Worm (Caenorhabditis elegans) whole organism, late embryonic: ENCODE data around the gene snx-14.

Source experiments
- F13H6.1 ChIP-seq: sonication (generic microtip); optimal IDR thresholded peaks from 2 replicates; lab custom pipeline; 2016; ENCODE audit warnings: missing genetic modification characterization, missing compliant biosample characterization
- K02D7.2 ChIP-seq: sonication (generic microtip); optimal IDR thresholded peaks from 2 replicates; lab custom pipeline; 2017; ENCODE audit warnings: mild to moderate bottlenecking, missing genetic modification characterization, missing compliant biosample characterization
- K09A11.1 ChIP-seq: sonication (generic microtip); optimal IDR thresholded peaks from 2 replicates; lab custom pipeline; 2017; ENCODE audit warnings: antibody characterized with exemption, mild to moderate bottlenecking, missing genetic modification characterization, missing compliant biosample characterization; ENCODE audit not compliant: insufficient read depth
- ama-1 ChIP-seq: fragments of 150-350 bp; optimal IDR thresholded peaks from 2 replicates; lab custom pipeline; 2014
- ceh-19 ChIP-seq: fragments of 200-800 bp; sonication (Bioruptor generic); optimal IDR thresholded peaks from 2 replicates; lab custom pipeline; 2018; ENCODE audit warnings: mild to moderate bottlenecking, missing genetic modification characterization, missing compliant biosample characterization
- ceh-31 ChIP-seq: sonication (generic microtip); optimal IDR thresholded peaks from 2 replicates; lab custom pipeline; 2016; ENCODE audit warnings: missing genetic modification characterization, missing compliant biosample characterization
- ceh-9 ChIP-seq: sonication (generic microtip); optimal IDR thresholded peaks from 2 replicates; lab custom pipeline; 2016; ENCODE audit warnings: mild to moderate bottlenecking, missing genetic modification characterization, inconsistent platforms, missing compliant biosample characterization
- elt-2 ChIP-seq: sonication (generic microtip); optimal IDR thresholded peaks from 2 replicates; lab custom pipeline; 2016; ENCODE audit warnings: missing genetic modification reagents, missing genetic modification characterization, missing compliant biosample characterization
- elt-4 ChIP-seq: sonication (generic microtip); optimal IDR thresholded peaks from 2 replicates; lab custom pipeline; 2016; ENCODE audit warnings: missing genetic modification characterization, missing compliant biosample characterization
- ets-4 ChIP-seq: sonication (generic microtip); optimal IDR thresholded peaks from 2 replicates; lab custom pipeline; 2016; ENCODE audit warnings: missing genetic modification characterization, missing compliant biosample characterization
- fax-1 ChIP-seq: sonication (generic microtip); optimal IDR thresholded peaks from 2 replicates; lab custom pipeline; 2016; ENCODE audit warnings: missing genotype, missing genetic modification characterization, missing compliant biosample characterization
- fkh-10 ChIP-seq: fragments of 150-350 bp; optimal IDR thresholded peaks from 2 replicates; lab custom pipeline; 2014; ENCODE audit warnings: missing biosample characterization, missing genetic modification reagents, missing genetic modification characterization
- fkh-6 ChIP-seq: sonication (generic microtip); optimal IDR thresholded peaks from 2 replicates; lab custom pipeline; 2016; ENCODE audit warnings: missing genetic modification characterization, missing compliant biosample characterization
- hlh-13 ChIP-seq: fragments of 200-800 bp; sonication (Bioruptor generic); optimal IDR thresholded peaks from 2 replicates; lab custom pipeline; 2018; ENCODE audit warnings: mild to moderate bottlenecking, missing genetic modification characterization, missing compliant biosample characterization
- hlh-30 ChIP-seq: sonication (generic microtip); optimal IDR thresholded peaks from 2 replicates; lab custom pipeline; 2017; ENCODE audit warnings: antibody characterized with exemption, missing genetic modification characterization, missing compliant biosample characterization; ENCODE audit not compliant: insufficient read depth
- hlh-8 ChIP-seq: sonication (generic microtip); optimal IDR thresholded peaks from 2 replicates; lab custom pipeline; 2016; ENCODE audit warnings: missing genotype, missing genetic modification characterization, missing compliant biosample characterization
- lin-11 ChIP-seq: fragments of 200-800 bp; sonication (Bioruptor generic); optimal IDR thresholded peaks from 2 replicates; lab custom pipeline; 2018; ENCODE audit warnings: mild to moderate bottlenecking, missing genetic modification characterization, missing compliant biosample characterization
- nhr-11 ChIP-seq: fragments of 150-350 bp; optimal IDR thresholded peaks from 2 replicates; lab custom pipeline; 2014; ENCODE audit warnings: missing biosample characterization, missing genetic modification characterization
- nhr-232 ChIP-seq: sonication (generic microtip); optimal IDR thresholded peaks from 2 replicates; lab custom pipeline; 2016; ENCODE audit warnings: missing genetic modification characterization, missing compliant biosample characterization
- odd-2 ChIP-seq: sonication (generic microtip); optimal IDR thresholded peaks from 2 replicates; lab custom pipeline; 2017; ENCODE audit warnings: antibody characterized with exemption, mild to moderate bottlenecking, missing genetic modification characterization, missing compliant biosample characterization
- pag-3 ChIP-seq: sonication (generic microtip); optimal IDR thresholded peaks from 2 replicates; lab custom pipeline; 2016; ENCODE audit warnings: missing compliant biosample characterization, missing genetic modification characterization, borderline replicate concordance
- pat-9 ChIP-seq: fragments of 200-800 bp; sonication (Bioruptor generic); optimal IDR thresholded peaks from 2 replicates; lab custom pipeline; 2018; ENCODE audit warnings: mild to moderate bottlenecking, missing genetic modification characterization, moderate library complexity, missing compliant biosample characterization
- pax-1 ChIP-seq: fragments of 150-350 bp; optimal IDR thresholded peaks from 2 replicates; lab custom pipeline; 2014; ENCODE audit warnings: missing biosample characterization, missing genetic modification characterization
- pqm-1 ChIP-seq: sonication (generic microtip); optimal IDR thresholded peaks from 2 replicates; lab custom pipeline; 2016; ENCODE audit warnings: missing genetic modification characterization, missing compliant biosample characterization
- pros-1 ChIP-seq: fragments of 150-350 bp; optimal IDR thresholded peaks from 2 replicates; lab custom pipeline; 2014; ENCODE audit warnings: missing biosample characterization, missing genetic modification reagents, missing genetic modification characterization
- sox-2 ChIP-seq: fragments of 200-800 bp; sonication (Bioruptor generic); IDR thresholded peaks from 2 replicates; pipeline ENCODE4 v1.3.6; 2022; ENCODE audit warnings: missing genetic modification reagents, missing genetic modification characterization, missing compliant biosample characterization
- tbx-7 ChIP-seq: sonication (generic microtip); optimal IDR thresholded peaks from 2 replicates; lab custom pipeline; 2016; ENCODE audit warnings: missing genotype, missing genetic modification characterization, missing compliant biosample characterization
- ttx-3 ChIP-seq: sonication (generic microtip); optimal IDR thresholded peaks from 2 replicates; lab custom pipeline; 2016; ENCODE audit warnings: missing genetic modification reagents, missing genetic modification characterization, missing compliant biosample characterization
- unc-3 ChIP-seq, 2 experiments: fragments of 200-800 bp in 1 of 2; sonication (Bioruptor generic) in 1 of 2; sonication (generic microtip) in 1 of 2; conservative IDR thresholded peaks in 1 of 2; optimal IDR thresholded peaks in 1 of 2; 2 replicates each; pipeline versions ENCODE4 v1.3.6 to Lab custom; 2016 to 2022; ENCODE audit warnings: missing compliant biosample characterization in 2 of 2, missing genetic modification characterization in 2 of 2, missing genetic modification reagents in 1 of 2
- zip-5 ChIP-seq: sonication (generic microtip); optimal IDR thresholded peaks from 2 replicates; lab custom pipeline; 2016; ENCODE audit warnings: missing genetic modification characterization, missing compliant biosample characterization
- ztf-16 ChIP-seq: sonication (generic microtip); optimal IDR thresholded peaks from 2 replicates; lab custom pipeline; 2017; ENCODE audit warnings: missing genetic modification characterization, missing compliant biosample characterization

snx-14 gene

DNA sequence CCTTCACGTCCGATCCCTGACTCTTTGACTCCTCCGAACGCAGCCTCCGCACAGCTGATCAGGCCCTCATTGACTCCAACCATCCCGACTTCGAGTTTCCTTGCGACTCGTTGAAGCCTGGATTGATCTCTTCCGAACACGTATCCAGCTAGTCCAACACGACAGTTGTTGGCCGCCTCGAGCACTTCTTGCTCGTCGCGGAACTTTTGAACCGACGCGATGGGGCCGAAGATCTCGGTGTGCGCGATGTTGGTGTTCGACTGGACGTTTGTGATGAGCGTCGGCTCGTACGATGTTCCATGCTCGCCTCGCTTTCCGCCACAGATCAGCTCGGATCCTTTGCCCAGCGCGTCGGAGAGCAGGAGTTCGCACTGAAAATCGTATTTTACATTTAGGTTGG lies 43.5 kb downstream of the snx-14 start:
- TF ChIP-seq elt-2 (tag; lab: Kevin White, UChicago) (no peak), ztf-16 (tag; lab: Kevin White, UChicago) (no peak), ceh-31 (tag; lab: Kevin White, UChicago) (no peak)

DNA sequence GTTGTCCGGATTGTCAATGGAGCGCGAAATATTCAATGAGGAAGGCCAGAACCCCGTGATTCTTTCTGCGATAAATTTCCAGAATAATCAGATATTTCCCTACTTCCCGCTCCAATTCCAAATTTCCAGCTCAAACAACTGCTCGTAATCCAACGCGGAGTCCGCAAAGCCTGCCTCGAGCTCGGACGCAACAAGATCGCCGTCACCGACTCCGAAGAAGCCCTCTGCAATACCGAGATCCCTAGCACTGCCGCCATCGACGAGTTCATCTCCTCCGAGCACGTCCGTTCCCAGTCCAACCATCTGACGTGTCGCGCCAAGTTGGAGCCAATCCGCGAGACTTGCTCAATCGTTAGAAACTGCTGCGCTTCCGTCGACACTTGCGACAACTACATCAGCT lies 45.9 kb downstream of the snx-14 start:
- TF ChIP-seq lin-11 (tag; lab: Kevin White, UChicago), result no peak
- TF ChIP-seq nhr-11 (tag; lab: Kevin White, UChicago), result no peak
- TF ChIP-seq pag-3, result no peak
- TF ChIP-seq ceh-19 (GFP tag; lab: Kevin White, UChicago), result no peak
- no peak for TF ChIP-seq hlh-30 (tag; lab: Kevin White, UChicago)
- TF ChIP-seq sox-2 (GFP tag; lab: Robert Waterston, UW), result no peak
- TF ChIP-seq unc-3 (GFP tag; conservative IDR thresholded peaks at IDR 0.05; lab: Robert Waterston, UW), result no peak
- TF ChIP-seq unc-3 (tag; optimal IDR thresholded peaks at IDR 0.05; lab: Kevin White, UChicago), result no peak
- TF ChIP-seq fkh-10 (GFP tag; lab: Kevin White, UChicago), result no peak

DNA sequence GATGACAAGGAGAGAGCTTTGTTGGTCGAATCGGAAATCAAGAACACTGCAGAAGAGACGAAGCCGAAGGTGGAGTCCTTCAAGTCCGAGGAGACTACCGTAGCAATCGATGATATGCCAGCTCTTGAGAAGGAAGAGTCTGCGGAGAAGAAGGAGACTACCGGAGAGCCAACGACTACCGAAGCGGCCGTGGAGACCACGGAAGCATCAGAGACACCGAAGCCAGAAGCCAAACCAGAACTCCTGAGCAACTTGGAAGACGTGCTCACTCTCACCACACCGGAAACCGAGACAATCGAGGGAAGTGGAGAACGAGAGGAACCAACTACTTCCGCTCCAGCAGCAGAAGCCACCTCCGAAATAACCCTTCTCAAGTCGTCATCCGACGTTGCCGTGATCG lies 46.9 kb downstream of the snx-14 start:
- TF ChIP-seq ceh-19 (GFP tag; lab: Kevin White, UChicago) (no peak), pat-9 (tag; lab: Kevin White, UChicago) (no peak), elt-4 (tag; lab: Kevin White, UChicago) (no peak), pqm-1 (tag; lab: Kevin White, UChicago) (no peak), hlh-30 (tag; lab: Kevin White, UChicago) (no peak), F13H6.1 (tag; lab: Kevin White, UChicago) (no peak), fax-1 (no peak), fkh-6 (no peak), odd-2 (no peak), tbx-7 (tag; lab: Kevin White, UChicago) (no peak), ztf-16 (tag; lab: Kevin White, UChicago) (no peak), K09A11.1 (tag; lab: Kevin White, UChicago) (no peak), nhr-232 (no peak), pax-1 (tag; lab: Kevin White, UChicago) (no peak), zip-5 (tag; lab: Kevin White, UChicago) (no peak), sox-2 (GFP tag; lab: Robert Waterston, UW) (no peak), ets-4 (tag; lab: Kevin White, UChicago) (no peak), ceh-9 (tag; lab: Kevin White, UChicago) (no peak)

DNA sequence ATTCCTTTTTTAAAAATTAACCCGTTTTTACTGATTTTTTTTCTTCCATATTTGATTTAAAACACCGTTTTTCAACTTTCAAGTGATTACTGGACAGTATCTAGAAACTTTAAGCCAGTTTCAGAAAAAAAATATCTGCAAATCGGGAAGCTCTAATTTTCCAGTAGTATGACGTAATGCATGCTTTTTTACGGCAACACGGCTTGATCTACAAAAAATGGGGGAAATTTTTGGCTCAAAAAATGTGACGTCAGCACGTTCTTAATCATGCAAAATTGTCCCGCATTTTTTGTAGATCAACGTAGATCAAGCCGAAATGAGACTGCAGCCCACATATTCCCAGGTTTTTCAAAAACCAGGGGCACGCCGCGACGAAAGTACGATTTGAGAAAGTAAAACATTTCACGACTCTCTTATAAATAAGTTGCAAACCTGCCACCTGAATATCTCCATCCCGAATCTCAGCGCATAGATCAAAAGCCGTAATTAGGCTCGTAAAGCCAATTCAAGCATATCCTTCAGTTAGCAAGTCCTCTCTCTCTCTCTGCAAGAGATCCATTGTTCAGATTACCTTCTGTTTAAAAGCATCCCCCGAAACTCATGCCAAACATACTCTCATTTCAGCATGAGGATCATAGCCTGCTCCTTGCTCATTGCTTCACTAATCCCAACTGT lies 49.1 kb downstream of the snx-14 start, which contains the start of gene E01G4.6:
E01G4.6 (plus strand) TSS at position 625 of the 675 bp plus-strand sequence.
- no peak for TF ChIP-seq hlh-30 (tag; lab: Kevin White, UChicago)
- no peak for TF ChIP-seq lin-11 (tag; lab: Kevin White, UChicago)
- TF ChIP-seq hlh-13 (GFP tag; lab: Kevin White, UChicago), result no peak
- TF ChIP-seq K02D7.2 (tag; lab: Kevin White, UChicago), result no peak
- no peak for TF ChIP-seq ttx-3 (tag; lab: Kevin White, UChicago)
- TF ChIP-seq ceh-31 (tag; lab: Kevin White, UChicago), result no peak
- no peak for TF ChIP-seq hlh-8 (tag; lab: Kevin White, UChicago)

DNA sequence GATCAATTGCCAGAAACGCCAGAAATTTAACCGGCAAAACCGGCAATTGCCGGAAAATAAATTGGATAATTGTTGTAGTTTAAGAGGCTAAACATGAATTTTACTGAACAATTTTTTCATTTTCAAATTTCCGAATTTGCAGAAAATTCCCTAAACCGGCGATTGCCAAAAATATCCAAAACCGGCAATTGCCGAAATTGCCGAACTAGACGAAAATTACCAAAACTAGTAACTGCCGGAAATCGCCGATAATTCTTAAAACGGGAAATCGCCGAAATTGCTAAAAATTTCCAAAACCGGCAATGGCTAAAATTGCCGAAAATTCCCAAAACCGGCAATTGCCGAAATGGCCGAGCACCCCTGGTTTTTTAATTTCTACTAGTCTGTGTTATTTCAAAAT lies 51.6 kb downstream of the snx-14 start:
- TF ChIP-seq ama-1 (lab: Kevin White, UChicago) (no peak), lin-11 (tag; lab: Kevin White, UChicago) (no peak)

DNA sequence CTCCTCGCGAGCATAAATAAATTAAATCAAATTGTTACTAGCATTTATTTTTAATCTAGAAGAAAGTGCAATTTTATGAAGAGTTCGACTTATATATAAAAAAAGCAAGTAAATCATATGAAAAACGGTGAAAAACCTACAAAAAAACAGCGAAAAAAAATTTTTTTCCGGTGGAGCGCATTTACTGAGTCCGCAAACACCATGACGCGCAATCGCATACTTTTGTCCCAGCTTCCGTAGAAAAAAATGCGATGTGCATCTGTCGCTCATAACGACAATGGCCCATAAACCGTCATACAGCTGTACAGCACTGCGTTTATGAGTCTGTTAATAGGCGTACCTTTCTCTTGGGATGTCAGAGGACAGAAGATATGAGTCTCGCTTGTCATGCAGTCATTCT lies 53.8 kb downstream of the snx-14 start:
- TF ChIP-seq ceh-31 (tag; lab: Kevin White, UChicago) (peak; percentile 11), ets-4 (tag; lab: Kevin White, UChicago) (no peak), pros-1 (no peak), elt-2 (tag; lab: Kevin White, UChicago) (peak; percentile 9)
